Fruit fly (Drosophila melanogaster): Measurements from ENCODE around the gene t-Grip84.

The t-Grip84 gene

dm6 chr3L:7601122-7601841 lies 10.5 kb upstream of the t-Grip84 start:
- no peak for TF ChIP-seq CG8478 (optimal IDR thresholded peaks at IDR 0.05)
- peak; percentile 47 to 50 for TF ChIP-seq CTCF (optimal IDR thresholded peaks at IDR 0.05)

dm6 chr3L:7598329-7598728 lies 7.5 kb upstream of the t-Grip84 start:
- no peak for TF ChIP-seq CG8478 (optimal IDR thresholded peaks at IDR 0.05)
- no peak for TF ChIP-seq CTCF (optimal IDR thresholded peaks at IDR 0.05)

- TF ChIP-seq CTCF (optimal IDR thresholded peaks at IDR 0.05), result no peak
Observed at dm6 chr3L:7592791-7593190, 2.0 kb upstream of the t-Grip84 start, which contains the start of gene Pura. Pura (plus strand) TSS chr3L:7593091.

dm6 chr3L:7592113-7592752 lies 1.4 kb upstream of the t-Grip84 start:
- TF ChIP-seq CTCF (optimal IDR thresholded peaks at IDR 0.05) (no peak), CG8478 (optimal IDR thresholded peaks at IDR 0.05) (no peak)

- TF ChIP-seq CTCF (optimal IDR thresholded peaks at IDR 0.05), result no peak
- TF ChIP-seq CG8478 (optimal IDR thresholded peaks at IDR 0.05), result no peak
Observed at dm6 chr3L:7583154-7583553, 7.6 kb downstream of the t-Grip84 start, which contains the start of gene mmm. mmm (plus strand) TSS chr3L:7583454.

- no peak for TF ChIP-seq CG8478 (optimal IDR thresholded peaks at IDR 0.05)
Observed at dm6 chr3L:7572948-7573347, 17.9 kb downstream of the t-Grip84 start.

dm6 chr3L:7562310-7562709 lies 28.5 kb downstream of the t-Grip84 start, which contains the start of gene frac:
frac (plus strand) TSS chr3L:7562610.
- TF ChIP-seq CG8478 (optimal IDR thresholded peaks at IDR 0.05), result no peak
- no peak for TF ChIP-seq CTCF (optimal IDR thresholded peaks at IDR 0.05)

- no peak for TF ChIP-seq CG8478 (optimal IDR thresholded peaks at IDR 0.05)
- TF ChIP-seq CTCF (optimal IDR thresholded peaks at IDR 0.05), result peak; percentile 73 to 80
Observed at dm6 chr3L:7560580-7560979, 30.2 kb downstream of the t-Grip84 start.

- TF ChIP-seq CTCF (optimal IDR thresholded peaks at IDR 0.05), result no peak
- TF ChIP-seq CG8478 (optimal IDR thresholded peaks at IDR 0.05), result no peak
Observed at dm6 chr3L:7559937-7560336, 30.9 kb downstream of the t-Grip84 start, which contains the start of gene CG14837. CG14837 (minus strand) TSS chr3L:7560037.

dm6 chr3L:7553062-7553461 lies 37.7 kb downstream of the t-Grip84 start:
- TF ChIP-seq CTCF (optimal IDR thresholded peaks at IDR 0.05) (no peak), CG8478 (optimal IDR thresholded peaks at IDR 0.05) (no peak)

- no peak for TF ChIP-seq CTCF (optimal IDR thresholded peaks at IDR 0.05)
- TF ChIP-seq CG8478 (optimal IDR thresholded peaks at IDR 0.05), result no peak
Observed at dm6 chr3L:7552446-7552845, 38.4 kb downstream of the t-Grip84 start.

dm6 chr3L:7550225-7550624 lies 40.6 kb downstream of the t-Grip84 start:
- TF ChIP-seq CG8478 (optimal IDR thresholded peaks at IDR 0.05) (no peak), CTCF (optimal IDR thresholded peaks at IDR 0.05) (no peak)

dm6 chr3L:7545562-7545961 lies 45.2 kb downstream of the t-Grip84 start:
- TF ChIP-seq CTCF (optimal IDR thresholded peaks at IDR 0.05) (no peak), CG8478 (optimal IDR thresholded peaks at IDR 0.05) (no peak)

- TF ChIP-seq CG8478 (optimal IDR thresholded peaks at IDR 0.05) (no peak), CTCF (optimal IDR thresholded peaks at IDR 0.05) (no peak)
Observed at dm6 chr3L:7544639-7545183, 46.1 kb downstream of the t-Grip84 start.

- TF ChIP-seq CG8478 (optimal IDR thresholded peaks at IDR 0.05) (no peak), CTCF (optimal IDR thresholded peaks at IDR 0.05) (no peak)
Observed at dm6 chr3L:7542357-7542756, 48.4 kb downstream of the t-Grip84 start, which contains the start of gene CG32376. CG32376 (minus strand) TSS chr3L:7542457.

dm6 chr3L:7541068-7541467 lies 49.7 kb downstream of the t-Grip84 start, which contains the start of gene CG32374:
CG32374 (minus strand) TSS chr3L:7541168.
- TF ChIP-seq CG8478 (optimal IDR thresholded peaks at IDR 0.05) (no peak), CTCF (optimal IDR thresholded peaks at IDR 0.05) (no peak)
